Fruit fly (Drosophila melanogaster): ENCODE measurements around the gene S-Lap2.

Gene S-Lap2

dm6 chr3L:8628964-8629363 is 9.3 kb downstream of the S-Lap2 start (continued):
- TF ChIP-seq crp (GFP tag; optimal IDR thresholded peaks at IDR 0.05) (no peak), vvl (GFP tag; IDR thresholded peaks at IDR 0.05) (peak; percentile 85), dan (GFP tag; IDR thresholded peaks at IDR 0.05) (no peak), sd (tag; optimal IDR thresholded peaks at IDR 0.05) (no peak), CG17385 (GFP tag; optimal IDR thresholded peaks at IDR 0.05) (peak; percentile 45), jigr1 (GFP tag; IDR thresholded peaks at IDR 0.05) (no peak), CG13296 (GFP tag; optimal IDR thresholded peaks at IDR 0.05) (peak; percentile 75), Dad (GFP tag; optimal IDR thresholded peaks at IDR 0.05) (no peak), CG31224 (GFP tag; IDR thresholded peaks at IDR 0.05) (peak; percentile 73), Opbp (GFP tag; IDR thresholded peaks at IDR 0.05; ENCODE audit: partially characterized antibody) (no peak), Ets97D (GFP tag; optimal IDR thresholded peaks at IDR 0.05) (no peak), bab2 (GFP tag; optimal IDR thresholded peaks at IDR 0.05) (no peak), repo (GFP tag; optimal IDR thresholded peaks at IDR 0.05) (no peak), CG32767 (GFP tag; IDR thresholded peaks at IDR 0.05) (0 out of 2 replicates have a peak, but pooled peaks have one; percentile 44), gcm (GFP tag; optimal IDR thresholded peaks at IDR 0.05) (peak; percentile 37), CG31388 (GFP tag; optimal IDR thresholded peaks at IDR 0.05) (no peak), ken (GFP tag; IDR thresholded peaks at IDR 0.05) (no peak), grn (GFP tag; optimal IDR thresholded peaks at IDR 0.05) (no peak), CG7745 (tag; optimal IDR thresholded peaks at IDR 0.05) (no peak), tup (GFP tag; optimal IDR thresholded peaks at IDR 0.05) (no peak), inv (GFP tag; IDR thresholded peaks at IDR 0.05; ENCODE audit: partially characterized antibody) (no peak), otp (GFP tag; IDR thresholded peaks at IDR 0.05) (no peak), Asciz (GFP tag; optimal IDR thresholded peaks at IDR 0.05) (peak; percentile 49), CG7928 (GFP tag; optimal IDR thresholded peaks at IDR 0.05) (no peak), CG14667 (GFP tag; IDR thresholded peaks at IDR 0.05) (peak; percentile 82), Hey (tag; optimal IDR thresholded peaks at IDR 0.05) (no peak), Dip2 (GFP tag; IDR thresholded peaks at IDR 0.05) (no peak), pum (GFP tag; optimal IDR thresholded peaks at IDR 0.05) (no peak), tin (GFP tag; optimal IDR thresholded peaks at IDR 0.05) (peak; percentile 48), usp (GFP tag; optimal IDR thresholded peaks at IDR 0.05) (no peak), tll (GFP tag; optimal IDR thresholded peaks at IDR 0.05) (no peak), Xbp1 (GFP tag; optimal IDR thresholded peaks at IDR 0.05) (peak; percentile 50), CG15269 (tag; optimal IDR thresholded peaks at IDR 0.05) (peak; percentile 74), CG11093 (GFP tag; IDR thresholded peaks at IDR 0.05) (peak; percentile 65; the same call in 1 of the 3 replicates), MTF-1 (GFP tag; optimal IDR thresholded peaks at IDR 0.05; ENCODE audit: borderline replicate concordance) (no peak), kay (GFP tag; optimal IDR thresholded peaks at IDR 0.05) (no peak), slp2 (GFP tag; optimal IDR thresholded peaks at IDR 0.05) (no peak), Sox100B (GFP tag; optimal IDR thresholded peaks at IDR 0.05) (peak; percentile 71), CG15696 (tag; optimal IDR thresholded peaks at IDR 0.05) (peak; percentile 61), CG10959 (GFP tag; IDR thresholded peaks at IDR 0.05) (peak; percentile 38; the same call in 1 of the 2 replicates), NC2α (GFP tag; optimal IDR thresholded peaks at IDR 0.05) (no peak), pho (GFP tag; optimal IDR thresholded peaks at IDR 0.05) (no peak), dysf (GFP tag; IDR thresholded peaks at IDR 0.05) (peak; percentile 88), CG18476 (GFP tag; optimal IDR thresholded peaks at IDR 0.05) (no peak), Taf1 (GFP tag; IDR thresholded peaks at IDR 0.05) (peak; percentile 39; the same call in 1 of the 2 replicates), CG8765 (GFP tag; IDR thresholded peaks at IDR 0.05) (no peak), Hmx (GFP tag; optimal IDR thresholded peaks at IDR 0.05) (no peak), yki (optimal IDR thresholded peaks at IDR 0.05) (no peak), Spps (tag; optimal IDR thresholded peaks at IDR 0.05) (peak; percentile 40), ham (GFP tag; IDR thresholded peaks at IDR 0.05) (no peak), CG10543 (GFP tag; optimal IDR thresholded peaks at IDR 0.05) (peak; percentile 30), seq (GFP tag; IDR thresholded peaks at IDR 0.05) (0 out of 2 replicates have a peak, but pooled peaks have one; percentile 27)
